Fruit fly (Drosophila melanogaster) S2 (cell line): ENCODE measurements around the gene Obp73a.

Experiments used
- CG8478 ChIP-seq: fragments of >200 bp; optimal IDR thresholded peaks from 2 replicates; lab custom pipeline; 2018
- CTCF ChIP-seq, 2 experiments: fragments of >200 bp; optimal IDR thresholded peaks; 2 replicates each; lab custom pipeline; 2018

dm6 chr3L:16988526-16988925, 44.4 kb downstream of the Obp73a start:
- TF ChIP-seq CTCF (optimal IDR thresholded peaks at IDR 0.05; lab: Kevin White, UChicago) (no peak), CG8478 (lab: Kevin White, UChicago) (no peak)
